Worm (Caenorhabditis elegans): ENCODE measurements around the gene nlp-51.

DNA sequence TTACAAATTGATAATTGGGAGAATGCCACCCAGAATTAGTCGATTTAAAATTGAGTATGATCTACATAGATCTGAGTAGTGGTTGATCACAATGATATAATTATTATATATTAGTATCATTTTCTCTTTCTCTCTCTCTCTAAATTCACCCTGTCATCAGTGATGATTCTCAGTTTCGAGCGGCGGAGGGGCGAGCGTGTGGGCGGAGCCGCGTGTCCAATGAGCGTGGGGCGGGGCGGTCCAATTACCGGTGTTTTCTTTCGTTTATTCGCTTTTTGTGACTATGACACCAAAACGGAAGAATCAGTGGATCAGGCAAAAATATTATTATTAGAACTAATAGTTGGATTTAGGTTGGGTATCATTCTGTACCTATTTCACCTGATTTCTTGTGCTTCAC, 39.5 kb downstream of the nlp-51 start:
- TF ChIP-seq ztf-29 (GFP tag; IDR thresholded peaks at IDR 0.05) (no peak), med-1 (GFP tag; optimal IDR thresholded peaks at IDR 0.05; ENCODE audit: insufficient read depth) (no peak), tab-1 (GFP tag; IDR thresholded peaks at IDR 0.05) (no peak), T22C8.4 (GFP tag; IDR thresholded peaks at IDR 0.05) (no peak), ref-1 (GFP tag; conservative IDR thresholded peaks at IDR 0.05) (no peak), klf-2 (GFP tag; conservative IDR thresholded peaks at IDR 0.05) (no peak), cog-1 (tag; optimal IDR thresholded peaks at IDR 0.05) (no peak), flt-1 (GFP tag; IDR thresholded peaks at IDR 0.05) (no peak), ztf-23 (GFP tag; IDR thresholded peaks at IDR 0.05) (no peak)
